Worm (Caenorhabditis elegans) whole organism, L4/young adult: ENCODE measurements around the gene T28A8.8.
A peak's percentile ranks its signal among the peaks of the same experiment; 100 is the strongest.

ENCODE experiments used
- W03F9.2 ChIP-seq: fragments of 150-350 bp; optimal IDR thresholded peaks from 2 replicates; lab custom pipeline; 2014; ENCODE audit warnings: missing biosample characterization, missing genetic modification characterization
- him-1 ChIP-seq: sonication (generic microtip); optimal IDR thresholded peaks from 2 replicates; lab custom pipeline; 2016; ENCODE audit warnings: missing genotype, missing genetic modification reagents, missing genetic modification characterization, missing compliant biosample characterization

ce11 chrIII:13462965-13463783 is 39.4 kb upstream of the T28A8.8 start, which contains the start of gene ant-1.1:
- TF ChIP-seq W03F9.2 (tag; lab: Kevin White, UChicago) (peak; percentile 88), him-1 (tag; lab: Kevin White, UChicago) (peak; percentile 38)
